Worm (Caenorhabditis elegans): ENCODE measurements around the gene arrd-17.

DNA sequence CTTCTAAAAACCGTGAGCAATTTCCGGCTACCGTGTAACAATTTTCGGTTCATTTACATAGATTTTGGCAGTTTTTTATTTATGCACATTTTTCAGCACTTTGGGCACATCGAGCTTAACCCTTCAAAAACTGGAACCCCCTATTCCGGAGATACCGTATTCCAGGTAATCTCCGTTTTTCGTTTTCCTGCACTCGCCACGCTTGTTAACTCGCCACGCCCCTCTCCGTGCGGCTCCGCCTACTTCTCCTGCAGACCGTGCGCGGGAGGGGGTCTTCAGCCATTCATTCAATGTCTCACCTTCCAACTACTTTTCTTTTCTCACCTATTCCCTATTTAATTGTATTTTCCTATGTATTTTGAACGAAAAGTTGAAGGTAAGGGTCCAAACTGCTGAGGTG lies 29.5 kb upstream of the arrd-17 start:
- TF ChIP-seq ama-1 (optimal IDR thresholded peaks at IDR 0.05): no peak
- TF ChIP-seq lsy-2 (tag; optimal IDR thresholded peaks at IDR 0.05): no peak
- TF ChIP-seq egl-27 (tag; optimal IDR thresholded peaks at IDR 0.05): no peak
- TF ChIP-seq lim-7 (GFP tag; IDR thresholded peaks at IDR 0.05): no peak
- no peak for TF ChIP-seq jun-1 (tag; optimal IDR thresholded peaks at IDR 0.05)

All from whole organism, L4 larva.